Worm (Caenorhabditis elegans): ENCODE data around the gene cki-2.

ce11 chrII:7842053-7842452 lies 25.8 kb downstream of the cki-2 start, which contains the start of gene klp-3:
- TF ChIP-seq elt-1 (tag; optimal IDR thresholded peaks at IDR 0.05; ENCODE audit: borderline replicate concordance, insufficient read depth), result no peak
- no peak for TF ChIP-seq ztf-11 (tag; optimal IDR thresholded peaks at IDR 0.05)
- TF ChIP-seq nhr-12 (tag; optimal IDR thresholded peaks at IDR 0.05), result no peak
- TF ChIP-seq blmp-1 (tag; optimal IDR thresholded peaks at IDR 0.05), result no peak
- no peak for TF ChIP-seq ces-1 (GFP tag; optimal IDR thresholded peaks at IDR 0.05)
- no peak for TF ChIP-seq bed-3 (GFP tag; optimal IDR thresholded peaks at IDR 0.05)
- no peak for TF ChIP-seq lin-13 (tag; optimal IDR thresholded peaks at IDR 0.05)
- no peak for TF ChIP-seq mab-5 (tag; optimal IDR thresholded peaks at IDR 0.05)
- no peak for TF ChIP-seq unc-62 (GFP tag; optimal IDR thresholded peaks at IDR 0.05)
- no peak for TF ChIP-seq nhr-28 (tag; optimal IDR thresholded peaks at IDR 0.05)

All from whole organism, mixed stage, embryonic.